Worm (Caenorhabditis elegans) whole organism, late embryonic: ENCODE data around the gene T23F6.5.

Source experiments
- K09A11.1 ChIP-seq: sonication (generic microtip); optimal IDR thresholded peaks from 2 replicates; lab custom pipeline; 2017; ENCODE audit warnings: antibody characterized with exemption, mild to moderate bottlenecking, missing genetic modification characterization, missing compliant biosample characterization; ENCODE audit not compliant: insufficient read depth
- Y22D7AL.16 ChIP-seq: sonication (generic microtip); optimal IDR thresholded peaks from 2 replicates; lab custom pipeline; 2016; ENCODE audit warnings: missing genetic modification characterization, missing compliant biosample characterization
- ahr-1 ChIP-seq: sonication (generic microtip); optimal IDR thresholded peaks from 2 replicates; lab custom pipeline; 2016; ENCODE audit warnings: missing genetic modification characterization, missing compliant biosample characterization
- ceh-14 ChIP-seq: sonication (generic microtip); optimal IDR thresholded peaks from 2 replicates; lab custom pipeline; 2016; ENCODE audit warnings: missing genotype, missing genetic modification characterization, missing compliant biosample characterization
- ceh-18 ChIP-seq: sonication (generic microtip); optimal IDR thresholded peaks from 2 replicates; lab custom pipeline; 2016; ENCODE audit warnings: missing genetic modification characterization, missing compliant biosample characterization
- ceh-19 ChIP-seq: fragments of 200-800 bp; sonication (Bioruptor generic); optimal IDR thresholded peaks from 2 replicates; lab custom pipeline; 2018; ENCODE audit warnings: mild to moderate bottlenecking, missing genetic modification characterization, missing compliant biosample characterization
- ceh-2 ChIP-seq: sonication (generic microtip); optimal IDR thresholded peaks from 2 replicates; lab custom pipeline; 2016; ENCODE audit warnings: missing genotype, missing genetic modification characterization, missing compliant biosample characterization
- ceh-24 ChIP-seq: sonication (generic microtip); optimal IDR thresholded peaks from 2 replicates; lab custom pipeline; 2016; ENCODE audit warnings: mild to moderate bottlenecking, missing genetic modification characterization, missing compliant biosample characterization
- ceh-34 ChIP-seq: sonication (generic microtip); optimal IDR thresholded peaks from 2 replicates; lab custom pipeline; 2016; ENCODE audit warnings: mild to moderate bottlenecking, missing genetic modification characterization, missing compliant biosample characterization
- ceh-6 ChIP-seq: fragments of 200-800 bp; sonication (Bioruptor generic); optimal IDR thresholded peaks from 2 replicates; lab custom pipeline; 2018; ENCODE audit warnings: mild to moderate bottlenecking, missing genetic modification characterization, missing compliant biosample characterization
- che-1 ChIP-seq: sonication (generic microtip); optimal IDR thresholded peaks from 2 replicates; lab custom pipeline; 2016; ENCODE audit warnings: mild to moderate bottlenecking, missing genetic modification characterization, missing compliant biosample characterization
- dmd-4 ChIP-seq: sonication (generic microtip); optimal IDR thresholded peaks from 2 replicates; lab custom pipeline; 2016; ENCODE audit warnings: borderline replicate concordance, missing genetic modification characterization, missing compliant biosample characterization
- dve-1 ChIP-seq: sonication (generic microtip); optimal IDR thresholded peaks from 2 replicates; lab custom pipeline; 2017; ENCODE audit warnings: antibody characterized with exemption, mild to moderate bottlenecking, missing genetic modification characterization, missing compliant biosample characterization
- elt-2 ChIP-seq: sonication (generic microtip); optimal IDR thresholded peaks from 2 replicates; lab custom pipeline; 2016; ENCODE audit warnings: missing genetic modification reagents, missing genetic modification characterization, missing compliant biosample characterization
- elt-4 ChIP-seq: sonication (generic microtip); optimal IDR thresholded peaks from 2 replicates; lab custom pipeline; 2016; ENCODE audit warnings: missing genetic modification characterization, missing compliant biosample characterization
- ets-4 ChIP-seq: sonication (generic microtip); optimal IDR thresholded peaks from 2 replicates; lab custom pipeline; 2016; ENCODE audit warnings: missing genetic modification characterization, missing compliant biosample characterization
- eyg-1 ChIP-seq: sonication (generic microtip); optimal IDR thresholded peaks from 2 replicates; lab custom pipeline; 2016; ENCODE audit warnings: missing genotype, missing genetic modification characterization, missing compliant biosample characterization
- fax-1 ChIP-seq: sonication (generic microtip); optimal IDR thresholded peaks from 2 replicates; lab custom pipeline; 2016; ENCODE audit warnings: missing genotype, missing genetic modification characterization, missing compliant biosample characterization
- fkh-10 ChIP-seq: fragments of 150-350 bp; optimal IDR thresholded peaks from 2 replicates; lab custom pipeline; 2014; ENCODE audit warnings: missing biosample characterization, missing genetic modification reagents, missing genetic modification characterization
- gmeb-2 ChIP-seq: sonication (generic microtip); optimal IDR thresholded peaks from 2 replicates; lab custom pipeline; 2016; ENCODE audit warnings: missing genetic modification characterization, inconsistent platforms, missing compliant biosample characterization
- hlh-15 ChIP-seq: sonication (generic microtip); optimal IDR thresholded peaks from 2 replicates; lab custom pipeline; 2016; ENCODE audit warnings: missing genetic modification characterization, missing compliant biosample characterization
- hlh-30 ChIP-seq: sonication (generic microtip); optimal IDR thresholded peaks from 2 replicates; lab custom pipeline; 2017; ENCODE audit warnings: antibody characterized with exemption, missing genetic modification characterization, missing compliant biosample characterization; ENCODE audit not compliant: insufficient read depth
- hlh-6 ChIP-seq: sonication (generic microtip); optimal IDR thresholded peaks from 2 replicates; lab custom pipeline; 2016; ENCODE audit warnings: missing genotype, missing genetic modification characterization, missing compliant biosample characterization
- lim-6 ChIP-seq: sonication (generic microtip); optimal IDR thresholded peaks from 2 replicates; lab custom pipeline; 2016; ENCODE audit warnings: missing genetic modification characterization, missing compliant biosample characterization
- lin-11 ChIP-seq: fragments of 200-800 bp; sonication (Bioruptor generic); optimal IDR thresholded peaks from 2 replicates; lab custom pipeline; 2018; ENCODE audit warnings: mild to moderate bottlenecking, missing genetic modification characterization, missing compliant biosample characterization
- madf-2 ChIP-seq: sonication (generic microtip); optimal IDR thresholded peaks from 2 replicates; lab custom pipeline; 2017; ENCODE audit warnings: missing genetic modification characterization, missing compliant biosample characterization
- mec-3 ChIP-seq: sonication (generic microtip); optimal IDR thresholded peaks from 2 replicates; lab custom pipeline; 2016; ENCODE audit warnings: borderline replicate concordance, missing genetic modification characterization, missing compliant biosample characterization
- nhr-11 ChIP-seq: fragments of 150-350 bp; optimal IDR thresholded peaks from 2 replicates; lab custom pipeline; 2014; ENCODE audit warnings: missing biosample characterization, missing genetic modification characterization
- nhr-232 ChIP-seq: sonication (generic microtip); optimal IDR thresholded peaks from 2 replicates; lab custom pipeline; 2016; ENCODE audit warnings: missing genetic modification characterization, missing compliant biosample characterization
- pag-3 ChIP-seq: sonication (generic microtip); optimal IDR thresholded peaks from 2 replicates; lab custom pipeline; 2016; ENCODE audit warnings: missing compliant biosample characterization, missing genetic modification characterization, borderline replicate concordance
- pha-2 ChIP-seq: sonication (generic microtip); optimal IDR thresholded peaks from 2 replicates; lab custom pipeline; 2017; ENCODE audit warnings: mild to moderate bottlenecking, missing genetic modification characterization, missing compliant biosample characterization
- pqm-1 ChIP-seq: sonication (generic microtip); optimal IDR thresholded peaks from 2 replicates; lab custom pipeline; 2016; ENCODE audit warnings: missing genetic modification characterization, missing compliant biosample characterization
- ref-2 ChIP-seq: sonication (generic microtip); optimal IDR thresholded peaks from 2 replicates; lab custom pipeline; 2016; ENCODE audit warnings: missing genetic modification characterization, missing compliant biosample characterization
- rnt-1 ChIP-seq: sonication (generic microtip); optimal IDR thresholded peaks from 2 replicates; lab custom pipeline; 2016; ENCODE audit warnings: missing genetic modification characterization, missing compliant biosample characterization
- sdc-2 ChIP-seq: sonication (generic microtip); optimal IDR thresholded peaks from 2 replicates; lab custom pipeline; 2016; ENCODE audit warnings: missing genotype, missing genetic modification characterization, missing compliant biosample characterization
- sox-2 ChIP-seq: fragments of 200-800 bp; sonication (Bioruptor generic); IDR thresholded peaks from 2 replicates; pipeline ENCODE4 v1.3.6; 2022; ENCODE audit warnings: missing genetic modification reagents, missing genetic modification characterization, missing compliant biosample characterization
- sox-4 ChIP-seq: sonication (generic microtip); optimal IDR thresholded peaks from 2 replicates; lab custom pipeline; 2017; ENCODE audit warnings: mild to moderate bottlenecking, missing genetic modification characterization, inconsistent platforms, missing compliant biosample characterization
- tbx-2 ChIP-seq: sonication (generic microtip); optimal IDR thresholded peaks from 2 replicates; lab custom pipeline; 2016; ENCODE audit warnings: missing genetic modification characterization, missing compliant biosample characterization
- ttx-3 ChIP-seq: sonication (generic microtip); optimal IDR thresholded peaks from 2 replicates; lab custom pipeline; 2016; ENCODE audit warnings: missing genetic modification reagents, missing genetic modification characterization, missing compliant biosample characterization
- unc-3 ChIP-seq, 2 experiments: fragments of 200-800 bp in 1 of 2; sonication (Bioruptor generic) in 1 of 2; sonication (generic microtip) in 1 of 2; conservative IDR thresholded peaks in 1 of 2; optimal IDR thresholded peaks in 1 of 2; 2 replicates each; pipeline versions ENCODE4 v1.3.6 to Lab custom; 2016 to 2022; ENCODE audit warnings: missing compliant biosample characterization in 2 of 2, missing genetic modification characterization in 2 of 2, missing genetic modification reagents in 1 of 2
- unc-86 ChIP-seq: sonication (generic microtip); optimal IDR thresholded peaks from 2 replicates; lab custom pipeline; 2016; ENCODE audit warnings: missing genetic modification characterization, missing compliant biosample characterization
- zip-5 ChIP-seq: sonication (generic microtip); optimal IDR thresholded peaks from 2 replicates; lab custom pipeline; 2016; ENCODE audit warnings: missing genetic modification characterization, missing compliant biosample characterization
- ztf-16 ChIP-seq: sonication (generic microtip); optimal IDR thresholded peaks from 2 replicates; lab custom pipeline; 2017; ENCODE audit warnings: missing genetic modification characterization, missing compliant biosample characterization

The T23F6.5 gene

DNA sequence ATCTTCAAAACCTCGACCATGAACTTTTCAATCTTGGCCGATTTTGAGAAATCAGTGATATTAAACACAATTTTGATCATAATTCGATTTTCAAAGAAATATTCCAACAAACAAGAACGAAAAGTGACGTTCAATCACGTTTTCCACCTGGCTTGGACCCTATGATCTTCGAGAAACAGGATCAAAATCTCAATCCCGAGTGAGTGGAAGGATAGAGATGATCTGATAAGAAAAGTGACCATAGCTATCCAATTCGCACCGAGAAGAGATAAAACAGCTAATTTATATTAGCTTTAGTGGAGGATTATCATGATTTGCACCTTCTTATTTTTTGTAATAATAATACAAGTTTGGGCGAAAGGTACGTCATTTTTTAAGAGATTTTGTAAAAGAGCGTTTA, 20.2 kb downstream of the T23F6.5 start, which contains the start of gene T23F6.2:
Gene T23F6.2, plus strand, starts transcription at position 251 of the 400 bp plus-strand sequence.
- no peak for TF ChIP-seq ceh-18 (tag; lab: Kevin White, UChicago)
- no peak for TF ChIP-seq rnt-1 (tag; lab: Kevin White, UChicago)
- TF ChIP-seq zip-5 (tag; lab: Kevin White, UChicago), result no peak
- TF ChIP-seq lim-6 (tag; lab: Kevin White, UChicago), result no peak
- TF ChIP-seq sox-2 (GFP tag; lab: Robert Waterston, UW), result no peak

DNA sequence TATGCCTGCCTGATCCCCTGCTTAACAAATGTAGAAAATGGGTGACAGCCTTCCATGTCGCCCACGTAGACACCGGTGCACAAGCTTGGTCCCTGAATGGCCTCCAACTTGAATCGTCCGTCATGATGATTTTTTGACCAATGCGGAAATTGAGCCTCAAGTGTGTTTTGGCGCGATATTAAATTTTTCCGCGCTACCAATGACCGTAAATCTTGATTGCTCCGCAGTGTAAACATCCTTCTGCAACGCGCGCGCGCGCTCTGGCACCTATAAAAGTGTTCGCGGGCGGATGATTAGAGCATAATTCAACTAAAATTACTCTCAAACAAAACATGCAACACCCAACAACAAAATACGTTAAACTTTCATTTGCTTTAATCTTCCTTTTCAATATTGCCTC, 21.7 kb downstream of the T23F6.5 start, which contains the start of gene idpp-7:
Gene idpp-7, plus strand, starts transcription at position 301 of the 400 bp plus-strand sequence.
- TF ChIP-seq pha-2 (tag; lab: Kevin White, UChicago) (no peak), eyg-1 (tag; lab: Kevin White, UChicago) (no peak), elt-4 (tag; lab: Kevin White, UChicago) (no peak), ets-4 (tag; lab: Kevin White, UChicago) (no peak), fkh-10 (GFP tag; lab: Kevin White, UChicago) (no peak), ceh-34 (no peak), pag-3 (tag; lab: Kevin White, UChicago) (no peak), unc-86 (tag; lab: Kevin White, UChicago) (no peak), gmeb-2 (tag; lab: Kevin White, UChicago) (no peak), pqm-1 (tag; lab: Kevin White, UChicago) (no peak), hlh-6 (no peak), dve-1 (tag; lab: Kevin White, UChicago) (no peak), ttx-3 (tag; lab: Kevin White, UChicago) (no peak), ztf-16 (no peak), lin-11 (tag; lab: Kevin White, UChicago) (no peak)

DNA sequence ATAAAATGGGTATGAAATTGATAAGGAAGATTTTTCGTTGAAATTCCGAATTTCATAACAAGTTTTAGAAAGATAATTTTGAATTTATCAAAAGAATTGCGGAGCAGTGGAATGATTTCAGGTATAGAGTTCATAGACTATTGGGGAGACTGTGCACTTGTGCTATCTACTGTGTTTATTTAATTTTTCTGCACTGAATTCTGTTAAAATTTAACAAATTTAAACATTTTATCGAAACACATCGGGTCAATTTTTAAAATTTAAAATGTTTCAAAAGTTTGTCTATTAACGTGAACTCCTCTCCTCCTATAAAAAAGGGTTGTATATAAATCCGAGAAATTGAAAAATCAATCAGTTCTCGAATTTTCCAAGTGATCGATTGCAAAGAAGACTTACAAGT, 23.8 kb downstream of the T23F6.5 start, which contains the start of gene C27D8.1:
Gene C27D8.1, plus strand, starts transcription at position 301 of the 400 bp plus-strand sequence.
- no peak for TF ChIP-seq hlh-15 (tag; lab: Kevin White, UChicago)
- no peak for TF ChIP-seq ref-2
- TF ChIP-seq ztf-16, result no peak
- no peak for TF ChIP-seq unc-3 (GFP tag; conservative IDR thresholded peaks at IDR 0.05; lab: Robert Waterston, UW)
- no peak for TF ChIP-seq unc-3 (tag; optimal IDR thresholded peaks at IDR 0.05; lab: Kevin White, UChicago)
- no peak for TF ChIP-seq ceh-2 (tag; lab: Kevin White, UChicago)
- no peak for TF ChIP-seq ttx-3 (tag; lab: Kevin White, UChicago)
- TF ChIP-seq dmd-4 (tag; lab: Kevin White, UChicago), result no peak
- no peak for TF ChIP-seq ceh-18 (tag; lab: Kevin White, UChicago)
- TF ChIP-seq ceh-14 (tag; lab: Kevin White, UChicago), result no peak
- no peak for TF ChIP-seq lin-11 (tag; lab: Kevin White, UChicago)
- no peak for TF ChIP-seq nhr-11 (tag; lab: Kevin White, UChicago)
- TF ChIP-seq gmeb-2 (tag; lab: Kevin White, UChicago), result no peak
- TF ChIP-seq ceh-24 (tag; lab: Kevin White, UChicago), result no peak
- TF ChIP-seq sox-4, result no peak
- no peak for TF ChIP-seq K09A11.1 (tag; lab: Kevin White, UChicago)
- TF ChIP-seq mec-3 (tag; lab: Kevin White, UChicago), result no peak

DNA sequence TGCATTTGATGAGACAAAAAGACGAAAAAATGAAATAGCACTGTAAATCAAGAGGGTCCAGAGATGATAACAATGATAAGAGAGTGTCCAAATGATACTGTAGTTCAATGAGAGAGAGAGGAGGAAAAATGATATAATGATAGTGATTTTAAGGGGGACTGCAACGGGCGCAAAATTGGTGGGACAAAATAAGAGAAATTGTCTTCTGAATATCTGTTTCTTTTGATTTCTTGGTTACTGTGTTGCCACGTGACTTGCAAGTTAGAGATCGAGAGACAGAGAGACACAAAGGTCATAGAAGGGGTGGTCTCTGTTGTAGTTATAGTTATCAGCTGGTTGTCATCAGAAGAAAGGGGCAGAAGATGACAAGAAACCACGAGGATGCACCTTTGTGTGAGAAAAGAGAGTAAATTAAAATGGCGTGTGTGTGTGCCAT, 25.4 kb downstream of the T23F6.5 start:
- TF ChIP-seq elt-2 (tag; lab: Kevin White, UChicago), result peak; percentile 43
- TF ChIP-seq ceh-6 (GFP tag; lab: Kevin White, UChicago), result no peak
- no peak for TF ChIP-seq che-1
- no peak for TF ChIP-seq Y22D7AL.16 (tag; lab: Kevin White, UChicago)
- no peak for TF ChIP-seq sdc-2 (tag; lab: Kevin White, UChicago)
- TF ChIP-seq tbx-2 (tag; lab: Kevin White, UChicago), result no peak
- no peak for TF ChIP-seq ceh-2 (tag; lab: Kevin White, UChicago)
- no peak for TF ChIP-seq nhr-232 (tag; lab: Kevin White, UChicago)
- no peak for TF ChIP-seq hlh-6
- TF ChIP-seq elt-4 (tag; lab: Kevin White, UChicago), result no peak
- no peak for TF ChIP-seq ceh-19 (GFP tag; lab: Kevin White, UChicago)
- no peak for TF ChIP-seq fax-1 (tag; lab: Kevin White, UChicago)
- TF ChIP-seq ttx-3 (tag; lab: Kevin White, UChicago), result no peak
- TF ChIP-seq hlh-30 (tag; lab: Kevin White, UChicago), result peak; percentile 51
- no peak for TF ChIP-seq lin-11 (tag; lab: Kevin White, UChicago)
- TF ChIP-seq ahr-1 (tag; lab: Kevin White, UChicago), result no peak
- no peak for TF ChIP-seq madf-2 (tag; lab: Kevin White, UChicago)
- TF ChIP-seq, all 69 proteins: peak for 2
